Fruit fly (Drosophila melanogaster) whole organism, prepupa: ENCODE data around the gene CG4666.

Experiments
- Blimp-1 ChIP-seq: fragments of 200-800 bp; sonication (Bioruptor generic); optimal IDR thresholded peaks from 3 replicates; lab custom pipeline; 2017; ENCODE audit warnings: missing biosample characterization, missing genetic modification characterization, mild to moderate bottlenecking, moderate library complexity, missing genetic modification reagents
- CG10631 ChIP-seq: fragments of 200-800 bp; sonication (Bioruptor generic); optimal IDR thresholded peaks from 2 replicates; lab custom pipeline; 2016; ENCODE audit warnings: missing biosample characterization, missing genetic modification characterization
- CG10669 ChIP-seq: fragments of 200-800 bp; sonication (Bioruptor generic); optimal IDR thresholded peaks from 3 replicates; lab custom pipeline; 2018; ENCODE audit warnings: missing biosample characterization, mild to moderate bottlenecking, missing genetic modification characterization, moderate library complexity
- CG11294 ChIP-seq: fragments of 200-800 bp; sonication (Bioruptor generic); IDR thresholded peaks from 2 replicates; pipeline ENCODE4 v1.3.6; 2022; ENCODE audit warnings: missing biosample characterization, missing genetic modification characterization
- CG11762 ChIP-seq: fragments of 200-800 bp; sonication (Bioruptor generic); optimal IDR thresholded peaks from 3 replicates; lab custom pipeline; 2016; ENCODE audit warnings: missing biosample characterization, missing genetic modification characterization; ENCODE audit not compliant: insufficient read depth
- CG11902 ChIP-seq: fragments of 200-800 bp; sonication (Bioruptor generic); optimal IDR thresholded peaks from 3 replicates; lab custom pipeline; 2016; ENCODE audit warnings: missing biosample characterization, missing genetic modification characterization
- CG15336 ChIP-seq: fragments of 200-800 bp; sonication (Bioruptor generic); IDR thresholded peaks from 2 replicates; pipeline ENCODE4 v1.3.6; 2022; ENCODE audit warnings: missing biosample characterization, missing genetic modification characterization
- CG1621 ChIP-seq: fragments of 200-800 bp; sonication (Bioruptor generic); optimal IDR thresholded peaks from 3 replicates; lab custom pipeline; 2018; ENCODE audit warnings: missing biosample characterization, mild to moderate bottlenecking, missing genetic modification characterization
- CG16779 ChIP-seq: fragments of 200-800 bp; sonication (Bioruptor generic); optimal IDR thresholded peaks from 3 replicates; lab custom pipeline; 2017; ENCODE audit warnings: missing biosample characterization, mild to moderate bottlenecking, missing genetic modification characterization
- CG3032 ChIP-seq: fragments of 200-800 bp; optimal IDR thresholded peaks from 2 replicates; lab custom pipeline; 2019; ENCODE audit warnings: missing biosample characterization, mild to moderate bottlenecking, missing genetic modification characterization, moderate library complexity
- CG31627 ChIP-seq: fragments of 200-800 bp; sonication (Bioruptor generic); optimal IDR thresholded peaks from 3 replicates; lab custom pipeline; 2016; ENCODE audit warnings: missing biosample characterization, missing genetic modification characterization
- CG34406 ChIP-seq: fragments of 200-800 bp; sonication (Bioruptor generic); optimal IDR thresholded peaks from 3 replicates; lab custom pipeline; 2016; ENCODE audit warnings: missing biosample characterization, missing genetic modification characterization
- CG3919 ChIP-seq: fragments of 200-800 bp; sonication (Bioruptor generic); optimal IDR thresholded peaks from 3 replicates; lab custom pipeline; 2016; ENCODE audit warnings: missing biosample characterization, missing genetic modification characterization
- CG6163 ChIP-seq: fragments of 200-800 bp; sonication (Bioruptor generic); IDR thresholded peaks from 3 replicates; pipeline ENCODE4 v1.3.6; 2022; ENCODE audit warnings: missing biosample characterization, missing genetic modification characterization
- CG6276 ChIP-seq: fragments of 200-800 bp; sonication (Bioruptor generic); optimal IDR thresholded peaks from 2 replicates; lab custom pipeline; 2017; ENCODE audit warnings: missing biosample characterization, mild to moderate bottlenecking, missing genetic modification characterization
- CG6792 ChIP-seq: fragments of 200-800 bp; sonication (Bioruptor generic); optimal IDR thresholded peaks from 3 replicates; lab custom pipeline; 2016; ENCODE audit warnings: missing biosample characterization, missing genetic modification characterization
- CG6808 ChIP-seq: fragments of 200-800 bp; sonication (Bioruptor generic); optimal IDR thresholded peaks from 3 replicates; lab custom pipeline; 2017; ENCODE audit warnings: missing biosample characterization, missing genetic modification characterization, mild to moderate bottlenecking, moderate library complexity, missing genetic modification reagents
- CG6854 ChIP-seq: fragments of 200-800 bp; sonication (Bioruptor generic); optimal IDR thresholded peaks from 2 replicates; lab custom pipeline; 2017; ENCODE audit warnings: missing biosample characterization, mild to moderate bottlenecking, missing genetic modification characterization
- CG7368 ChIP-seq: fragments of 200-800 bp; sonication (Bioruptor generic); optimal IDR thresholded peaks from 3 replicates; lab custom pipeline; 2016; ENCODE audit warnings: missing biosample characterization, missing genetic modification characterization
- CG8119 ChIP-seq: fragments of 200-800 bp; sonication (Bioruptor generic); IDR thresholded peaks from 3 replicates; pipeline ENCODE4 v1.3.6; 2022; ENCODE audit warnings: missing biosample characterization, missing genetic modification characterization
- CG8319 ChIP-seq: fragments of 200-800 bp; sonication (Bioruptor generic); optimal IDR thresholded peaks from 3 replicates; lab custom pipeline; 2016; ENCODE audit warnings: missing biosample characterization, missing genetic modification characterization
- CG8632 ChIP-seq: fragments of 200-800 bp; sonication (Bioruptor generic); optimal IDR thresholded peaks from 3 replicates; lab custom pipeline; 2016; ENCODE audit warnings: missing biosample characterization, missing genetic modification characterization
- CG9139 ChIP-seq: fragments of 200-800 bp; sonication (Bioruptor generic); optimal IDR thresholded peaks from 3 replicates; lab custom pipeline; 2017; ENCODE audit warnings: missing biosample characterization, mild to moderate bottlenecking, missing genetic modification characterization
- Eip75B ChIP-seq: fragments of 200-800 bp; sonication (Bioruptor generic); optimal IDR thresholded peaks from 3 replicates; lab custom pipeline; 2016; ENCODE audit warnings: missing biosample characterization, missing genetic modification characterization
- Eip78C ChIP-seq: fragments of 200-800 bp; sonication (Bioruptor generic); peaks from one replicate; lab custom pipeline; 2016; ENCODE audit warnings: missing biosample characterization, missing genetic modification characterization
- Eip93F ChIP-seq: fragments of 200-800 bp; sonication (Bioruptor generic); optimal IDR thresholded peaks from 2 replicates; lab custom pipeline; 2016; ENCODE audit warnings: missing biosample characterization, mild to moderate bottlenecking, missing genetic modification characterization
- Ets21C ChIP-seq: fragments of 200-800 bp; sonication (Bioruptor generic); optimal IDR thresholded peaks from 3 replicates; lab custom pipeline; 2016; ENCODE audit warnings: missing biosample characterization, missing genetic modification characterization
- Ets96B ChIP-seq: fragments of 200-800 bp; optimal IDR thresholded peaks from 2 replicates; lab custom pipeline; 2019; ENCODE audit warnings: missing biosample characterization, mild to moderate bottlenecking, missing genetic modification characterization, moderate library complexity
- Gug ChIP-seq: fragments of 200-800 bp; sonication (Bioruptor generic); IDR thresholded peaks from 2 replicates; pipeline ENCODE4 v1.3.6; 2022; ENCODE audit warnings: missing biosample characterization, missing genetic modification characterization
- Hr38 ChIP-seq: sonication (Bioruptor generic); optimal IDR thresholded peaks from 2 replicates; lab custom pipeline; 2016; ENCODE audit warnings: missing biosample characterization, missing genetic modification characterization
- Hr39 ChIP-seq: fragments of 200-800 bp; sonication (Bioruptor generic); optimal IDR thresholded peaks from 2 replicates; lab custom pipeline; 2016; ENCODE audit warnings: missing biosample characterization, missing genetic modification characterization
- Hr4 ChIP-seq: fragments of 200-800 bp; sonication (Bioruptor generic); optimal IDR thresholded peaks from 3 replicates; lab custom pipeline; 2016; ENCODE audit warnings: missing biosample characterization, missing genetic modification characterization
- OdsH ChIP-seq: fragments of 200-800 bp; sonication (Bioruptor generic); optimal IDR thresholded peaks from 3 replicates; lab custom pipeline; 2016; ENCODE audit warnings: missing biosample characterization, missing genetic modification characterization
- Smox ChIP-seq: fragments of 200-800 bp; sonication (Bioruptor generic); optimal IDR thresholded peaks from 3 replicates; lab custom pipeline; 2016; ENCODE audit warnings: missing biosample characterization, missing genetic modification characterization
- Sox102F ChIP-seq: fragments of 200-800 bp; sonication (Bioruptor generic); optimal IDR thresholded peaks from 2 replicates; lab custom pipeline; 2016; ENCODE audit warnings: missing biosample characterization, mild to moderate bottlenecking, missing genetic modification characterization
- Sox14 ChIP-seq: fragments of 200-800 bp; sonication (Bioruptor generic); optimal IDR thresholded peaks from 3 replicates; lab custom pipeline; 2016; ENCODE audit warnings: missing biosample characterization, missing genetic modification characterization
- Sox15 ChIP-seq: fragments of 200-800 bp; sonication (Bioruptor generic); optimal IDR thresholded peaks from 3 replicates; lab custom pipeline; 2016; ENCODE audit warnings: missing biosample characterization, missing genetic modification characterization
- acj6 ChIP-seq: fragments of 200-800 bp; sonication (Bioruptor generic); optimal IDR thresholded peaks from 3 replicates; lab custom pipeline; 2016; ENCODE audit warnings: missing biosample characterization, missing genetic modification characterization
- dac ChIP-seq: fragments of 200-800 bp; sonication (Bioruptor generic); optimal IDR thresholded peaks from 2 replicates; lab custom pipeline; 2017; ENCODE audit warnings: missing biosample characterization, mild to moderate bottlenecking, missing genetic modification characterization
- dsx ChIP-seq: fragments of 200-800 bp; optimal IDR thresholded peaks from 3 replicates; lab custom pipeline; 2019; ENCODE audit warnings: missing biosample characterization, mild to moderate bottlenecking, missing genetic modification characterization, moderate library complexity; ENCODE audit not compliant: poor library complexity, severe bottlenecking
- eg ChIP-seq: fragments of 200-800 bp; sonication (Bioruptor generic); IDR thresholded peaks from 3 replicates; pipeline ENCODE4 v1.3.6; 2022; ENCODE audit warnings: missing biosample characterization, missing genetic modification characterization
- esn ChIP-seq: fragments of 200-800 bp; sonication (Bioruptor generic); optimal IDR thresholded peaks from 2 replicates; lab custom pipeline; 2016; ENCODE audit warnings: missing biosample characterization, mild to moderate bottlenecking, missing genetic modification characterization, moderate library complexity
- fd59A ChIP-seq: fragments of 200-800 bp; sonication (Bioruptor generic); optimal IDR thresholded peaks from 2 replicates; lab custom pipeline; 2017; ENCODE audit warnings: missing biosample characterization, mild to moderate bottlenecking, missing genetic modification characterization, missing genetic modification reagents
- fd85E ChIP-seq: fragments of 200-800 bp; sonication (Bioruptor generic); optimal IDR thresholded peaks from 3 replicates; lab custom pipeline; 2016; ENCODE audit warnings: missing biosample characterization, missing genetic modification characterization
- fkh ChIP-seq: fragments of 200-800 bp; sonication (Bioruptor generic); optimal IDR thresholded peaks from 3 replicates; lab custom pipeline; 2017; ENCODE audit warnings: missing biosample characterization, mild to moderate bottlenecking, missing genetic modification characterization, moderate library complexity
- lz ChIP-seq: fragments of 200-800 bp; sonication (Bioruptor generic); optimal IDR thresholded peaks from 3 replicates; lab custom pipeline; 2016; ENCODE audit warnings: missing biosample characterization, missing genetic modification characterization
- net ChIP-seq: fragments of 200-800 bp; sonication (Bioruptor generic); optimal IDR thresholded peaks from 3 replicates; lab custom pipeline; 2016; ENCODE audit warnings: missing biosample characterization, missing genetic modification characterization
- pdm3 ChIP-seq: fragments of 200-800 bp; sonication (Bioruptor generic); optimal IDR thresholded peaks from 3 replicates; lab custom pipeline; 2016; ENCODE audit warnings: missing biosample characterization, missing genetic modification characterization
- salr ChIP-seq, 2 experiments: fragments of 200-800 bp; sonication (Bioruptor generic); optimal IDR thresholded peaks; 3 replicates each; lab custom pipeline; 2016 to 2018; ENCODE audit warnings: missing biosample characterization in 2 of 2, missing genetic modification characterization in 2 of 2, mild to moderate bottlenecking in 1 of 2
- spab ChIP-seq: fragments of 200-800 bp; sonication (Bioruptor generic); optimal IDR thresholded peaks from 2 replicates; lab custom pipeline; 2017; ENCODE audit warnings: missing biosample characterization, mild to moderate bottlenecking, missing genetic modification characterization, missing genetic modification reagents
- ss ChIP-seq, 2 experiments: fragments of 200-800 bp; sonication (Bioruptor generic); optimal IDR thresholded peaks; 2 replicates in 1 of 2; 3 replicates in 1 of 2; lab custom pipeline; 2017 to 2018; ENCODE audit warnings: mild to moderate bottlenecking in 2 of 2, missing biosample characterization in 2 of 2, missing genetic modification characterization in 2 of 2, moderate library complexity in 1 of 2
- svp ChIP-seq: fragments of 200-800 bp; sonication (Bioruptor generic); peaks from one replicate; lab custom pipeline; 2016; ENCODE audit warnings: missing biosample characterization, missing genetic modification characterization

Gene CG4666

dm6 chrX:6077043-6077547 is 491 bp downstream of the CG4666 start:
- peak; percentile 80 for TF ChIP-seq CG10631 (GFP tag; lab: Kevin White, UChicago)
- no peak for TF ChIP-seq fd85E (GFP tag; lab: Kevin White, UChicago)
- TF ChIP-seq ss (GFP tag; optimal IDR thresholded peaks at IDR 0.05; lab: Kevin White, UChicago): peak; percentile 42 to 64
- TF ChIP-seq CG16779 (tag; lab: Kevin White, UChicago): peak; percentile 57
- peak; percentile 55 for TF ChIP-seq Ets96B (tag; lab: Kevin White, UChicago)
- peak; percentile 59 for TF ChIP-seq Sox15 (GFP tag; lab: Kevin White, UChicago)
- no peak for TF ChIP-seq CG9139
- TF ChIP-seq fd59A (GFP tag; lab: Kevin White, UChicago): peak; percentile 51
- peak; percentile 94 for TF ChIP-seq Eip78C (GFP tag; lab: Kevin White, UChicago)
- peak; percentile 93 for TF ChIP-seq CG8119 (GFP tag; lab: Robert Waterston, UW)
- peak; percentile 73 for TF ChIP-seq CG6163
- TF ChIP-seq svp (GFP tag; lab: Kevin White, UChicago): peak; percentile 71
- peak; percentile 69 for TF ChIP-seq net (GFP tag; lab: Kevin White, UChicago)
- TF ChIP-seq CG3032 (tag; lab: Kevin White, UChicago): peak; percentile 63
- no peak for TF ChIP-seq CG1621 (tag; lab: Kevin White, UChicago)
- peak; percentile 30 for TF ChIP-seq CG8319 (GFP tag; lab: Kevin White, UChicago)
- peak; percentile 81 for TF ChIP-seq CG6276 (GFP tag; lab: Kevin White, UChicago)
- TF ChIP-seq CG6792 (GFP tag; lab: Kevin White, UChicago): peak; percentile 78
- TF ChIP-seq fkh: no peak
- peak; percentile 83 for TF ChIP-seq eg (GFP tag; lab: Robert Waterston, UW)
- peak; percentile 49 for TF ChIP-seq Smox (GFP tag; lab: Kevin White, UChicago)
- peak; percentile 77 for TF ChIP-seq acj6
- peak; percentile 74 for TF ChIP-seq CG3919 (GFP tag; lab: Kevin White, UChicago)
- peak; percentile 94 for TF ChIP-seq CG15336 (GFP tag; lab: Robert Waterston, UW)
- TF ChIP-seq Hr4: peak; percentile 82
- no peak for TF ChIP-seq Eip93F
- TF ChIP-seq dac (GFP tag; lab: Kevin White, UChicago): peak; percentile 54
- peak; percentile 43 for TF ChIP-seq CG6808 (GFP tag; lab: Kevin White, UChicago)
- TF ChIP-seq Blimp-1 (GFP tag; lab: Kevin White, UChicago): peak; percentile 87
- peak; percentile 83 for TF ChIP-seq CG34406 (GFP tag; lab: Kevin White, UChicago)
- peak; percentile 85 for TF ChIP-seq CG8632 (GFP tag; lab: Kevin White, UChicago)
- peak; percentile 21 for TF ChIP-seq Sox102F (GFP tag; lab: Kevin White, UChicago)
- TF ChIP-seq Hr39 (GFP tag; lab: Kevin White, UChicago): no peak
- peak; percentile 13 for TF ChIP-seq CG11902 (GFP tag; lab: Kevin White, UChicago)
- TF ChIP-seq spab: peak; percentile 24
- TF ChIP-seq Ets21C (GFP tag; lab: Kevin White, UChicago): no peak
- peak; percentile 66 for TF ChIP-seq Gug (GFP tag; lab: Robert Waterston, UW)
- peak; percentile 49 for TF ChIP-seq dsx
- peak; percentile 41 for TF ChIP-seq CG10669 (GFP tag; lab: Kevin White, UChicago)
- TF ChIP-seq CG11762 (GFP tag; lab: Kevin White, UChicago): peak; percentile 65
- TF ChIP-seq CG11294 (GFP tag; lab: Robert Waterston, UW): 0 out of 2 replicates have a peak, but pooled peaks have one; percentile 23
- TF ChIP-seq OdsH (GFP tag; lab: Kevin White, UChicago): peak; percentile 73
- TF ChIP-seq esn: peak; percentile 52
- TF ChIP-seq Sox14 (GFP tag; lab: Kevin White, UChicago): no peak
- TF ChIP-seq Eip75B (GFP tag; lab: Kevin White, UChicago): peak; percentile 32
- peak; percentile 23 for TF ChIP-seq CG7368 (GFP tag; lab: Kevin White, UChicago)
- peak in 1 of 2 experiments; percentile 75 for TF ChIP-seq salr (GFP tag; optimal IDR thresholded peaks at IDR 0.05; lab: Kevin White, UChicago)
- peak; percentile 12 for TF ChIP-seq CG31627 (GFP tag; lab: Kevin White, UChicago)
- peak; percentile 32 for TF ChIP-seq lz (GFP tag; lab: Kevin White, UChicago)
- peak; percentile 69 for TF ChIP-seq pdm3 (GFP tag; lab: Kevin White, UChicago)
- TF ChIP-seq CG6854 (GFP tag; lab: Kevin White, UChicago): no peak
- TF ChIP-seq Hr38: no peak
